Worm (Caenorhabditis elegans) whole organism, midembryonic: ENCODE measurements around the gene C55A6.1.

Source experiments
- T22C8.4 ChIP-seq: fragments of 200-800 bp; sonication (Bioruptor generic); IDR thresholded peaks from 2 replicates; pipeline ENCODE4 v1.3.6; 2022; ENCODE audit warnings: missing genetic modification characterization, missing compliant biosample characterization
- flt-1 ChIP-seq: fragments of 200-800 bp; sonication (Bioruptor generic); IDR thresholded peaks from 2 replicates; pipeline ENCODE4 v1.3.6; 2022; ENCODE audit warnings: missing genetic modification characterization, missing compliant biosample characterization
- med-1 ChIP-seq: sonication (generic microtip); optimal IDR thresholded peaks from 2 replicates; lab custom pipeline; 2017; ENCODE audit warnings: missing genetic modification characterization, mild to moderate bottlenecking, missing compliant biosample characterization, antibody characterized with exemption, missing genetic modification reagents; ENCODE audit not compliant: insufficient read depth
- ref-1 ChIP-seq: fragments of 200-800 bp; sonication (Bioruptor generic); conservative IDR thresholded peaks from 2 replicates; pipeline ENCODE4 v1.3.6; 2022; ENCODE audit warnings: missing genetic modification reagents, missing genetic modification characterization, missing compliant biosample characterization
- ztf-23 ChIP-seq: fragments of 200-800 bp; sonication (Bioruptor generic); IDR thresholded peaks from 2 replicates; pipeline ENCODE4 v1.3.6; 2022; ENCODE audit warnings: missing genetic modification reagents, missing genetic modification characterization, missing compliant biosample characterization

ce11 chrV:11516141-11516591, 11.4 kb upstream of the C55A6.1 start, which contains the start of gene sdz-8:
- no peak for TF ChIP-seq ref-1 (GFP tag; lab: Robert Waterston, UW)
- no peak for TF ChIP-seq med-1
- TF ChIP-seq flt-1: no peak
- no peak for TF ChIP-seq T22C8.4 (GFP tag; lab: Robert Waterston, UW)
- TF ChIP-seq ztf-23: no peak
